Fruit fly (Drosophila melanogaster): ENCODE measurements around the gene ck.

dm6 chr2L:15035366-15035765 is 22.3 kb downstream of the ck start, which contains the start of gene yellow-c:
- TF ChIP-seq CG8478 (optimal IDR thresholded peaks at IDR 0.05) (no peak), CTCF (optimal IDR thresholded peaks at IDR 0.05) (no peak)
